Fruit fly (Drosophila melanogaster): ENCODE measurements around the gene squ.

Gene squ

dm6 chr2L:16727578-16728023 lies 47.7 kb downstream of the squ start, which contains the start of gene VhaSFD (continued):
- TF ChIP-seq CG2202 (tag; optimal IDR thresholded peaks at IDR 0.05), result no peak
- TF ChIP-seq ham (GFP tag; IDR thresholded peaks at IDR 0.05), result no peak
- peak; percentile 44 for TF ChIP-seq CG12391 (tag; optimal IDR thresholded peaks at IDR 0.05)
- TF ChIP-seq CkIIα-i1 (GFP tag; IDR thresholded peaks at IDR 0.05), result no peak
- no peak for TF ChIP-seq Camta (GFP tag; optimal IDR thresholded peaks at IDR 0.05)
- no peak for TF ChIP-seq fd102C (GFP tag; optimal IDR thresholded peaks at IDR 0.05)
- TF ChIP-seq CG31224 (GFP tag; IDR thresholded peaks at IDR 0.05), result no peak
- peak; percentile 7 for TF ChIP-seq CG6683 (GFP tag; optimal IDR thresholded peaks at IDR 0.05)
- no peak for TF ChIP-seq dmrt99B (tag; optimal IDR thresholded peaks at IDR 0.05)
- TF ChIP-seq az2 (GFP tag; optimal IDR thresholded peaks at IDR 0.05), result no peak
- no peak for TF ChIP-seq ind (GFP tag; optimal IDR thresholded peaks at IDR 0.05)
- no peak for TF ChIP-seq Hmr (GFP tag; optimal IDR thresholded peaks at IDR 0.05)
- no peak for TF ChIP-seq CG15073 (GFP tag; optimal IDR thresholded peaks at IDR 0.05)
- TF ChIP-seq psq (GFP tag; optimal IDR thresholded peaks at IDR 0.05), result no peak
- peak; percentile 50; the same call in 2 of the 3 replicates for TF ChIP-seq zfh1 (GFP tag; IDR thresholded peaks at IDR 0.05)
- TF ChIP-seq CG18011 (GFP tag; optimal IDR thresholded peaks at IDR 0.05), result no peak
- peak; percentile 71 for TF ChIP-seq sna (GFP tag; IDR thresholded peaks at IDR 0.05; ENCODE audit: partially characterized antibody)
- peak; percentile 57; the same call in 1 of the 3 replicates for TF ChIP-seq vnd (GFP tag; IDR thresholded peaks at IDR 0.05; ENCODE audit: partially characterized antibody)
- no peak for TF ChIP-seq chn (GFP tag; optimal IDR thresholded peaks at IDR 0.05)
- TF ChIP-seq CG8388 (GFP tag; optimal IDR thresholded peaks at IDR 0.05), result no peak
- TF ChIP-seq YL-1 (GFP tag; optimal IDR thresholded peaks at IDR 0.05), result peak; percentile 71
- TF ChIP-seq CG11456 (GFP tag; IDR thresholded peaks at IDR 0.05), result peak; percentile 57; the same call in 1 of the 3 replicates
- TF ChIP-seq vfl (GFP tag; optimal IDR thresholded peaks at IDR 0.05), result no peak
- TF ChIP-seq CG9932 (GFP tag; IDR thresholded peaks at IDR 0.05), result peak; percentile 53
- TF ChIP-seq Hr39 (optimal IDR thresholded peaks at IDR 0.05), result no peak
- TF ChIP-seq Dbx (GFP tag; IDR thresholded peaks at IDR 0.05), result 0 out of 3 replicates have a peak, but pooled peaks have one; percentile 14
- TF ChIP-seq sd (tag; optimal IDR thresholded peaks at IDR 0.05), result no peak
- TF ChIP-seq Spps (tag; optimal IDR thresholded peaks at IDR 0.05), result no peak
- no peak for TF ChIP-seq insv (GFP tag; optimal IDR thresholded peaks at IDR 0.05)
- TF ChIP-seq Hand (GFP tag; optimal IDR thresholded peaks at IDR 0.05), result no peak
- peak; percentile 35 for TF ChIP-seq phol (tag; optimal IDR thresholded peaks at IDR 0.05)
- no peak for TF ChIP-seq HLH3B (GFP tag; IDR thresholded peaks at IDR 0.05)
- no peak for TF ChIP-seq CG12071 (GFP tag; optimal IDR thresholded peaks at IDR 0.05)
- no peak for TF ChIP-seq H2.0 (GFP tag; IDR thresholded peaks at IDR 0.05)
- no peak for TF ChIP-seq CG11695 (GFP tag; IDR thresholded peaks at IDR 0.05)
- TF ChIP-seq CG14014 (GFP tag; IDR thresholded peaks at IDR 0.05), result no peak
- TF ChIP-seq PHDP (tag; optimal IDR thresholded peaks at IDR 0.05), result peak; percentile 0
- peak; percentile 40; the same call in 1 of the 2 replicates for TF ChIP-seq CG3847 (GFP tag; IDR thresholded peaks at IDR 0.05)
- peak; percentile 61 for TF ChIP-seq CG10267 (tag; optimal IDR thresholded peaks at IDR 0.05)
- TF ChIP-seq CG7839 (tag; optimal IDR thresholded peaks at IDR 0.05), result no peak
- no peak for TF ChIP-seq dpn (GFP tag; optimal IDR thresholded peaks at IDR 0.05)
- TF ChIP-seq BEAF-32 (GFP tag; optimal IDR thresholded peaks at IDR 0.05), result peak; percentile 62
- TF ChIP-seq CG12299 (tag; optimal IDR thresholded peaks at IDR 0.05), result no peak
- TF ChIP-seq btn (GFP tag; optimal IDR thresholded peaks at IDR 0.05), result no peak
- TF ChIP-seq Nf-YA (GFP tag; IDR thresholded peaks at IDR 0.05), result no peak
- peak; percentile 73 for TF ChIP-seq bbx (GFP tag; IDR thresholded peaks at IDR 0.05; ENCODE audit: partially characterized antibody)
- no peak for TF ChIP-seq CG11723 (GFP tag; optimal IDR thresholded peaks at IDR 0.05)
- no peak for TF ChIP-seq usp (GFP tag; optimal IDR thresholded peaks at IDR 0.05)
- TF ChIP-seq CG3163 (GFP tag; optimal IDR thresholded peaks at IDR 0.05), result no peak
- no peak for TF ChIP-seq sim (GFP tag; IDR thresholded peaks at IDR 0.05)
- no peak for TF ChIP-seq caup (GFP tag; optimal IDR thresholded peaks at IDR 0.05; ENCODE audit: severe bottlenecking)

Data from whole organism, embryonic.